Worm (Caenorhabditis elegans) whole organism, midembryonic: ENCODE results near the gene K08D8.11.

Source experiments
- T22C8.4 ChIP-seq: fragments of 200-800 bp; sonication (Bioruptor generic); IDR thresholded peaks from 2 replicates; pipeline ENCODE4 v1.3.6; 2022; ENCODE audit warnings: missing genetic modification characterization, missing compliant biosample characterization
- flt-1 ChIP-seq: fragments of 200-800 bp; sonication (Bioruptor generic); IDR thresholded peaks from 2 replicates; pipeline ENCODE4 v1.3.6; 2022; ENCODE audit warnings: missing genetic modification characterization, missing compliant biosample characterization
- klf-2 ChIP-seq: fragments of 200-800 bp; sonication (Bioruptor generic); conservative IDR thresholded peaks from 2 replicates; pipeline ENCODE4 v1.3.6; 2022; ENCODE audit warnings: missing genetic modification reagents, missing genetic modification characterization, missing compliant biosample characterization
- med-1 ChIP-seq: sonication (generic microtip); optimal IDR thresholded peaks from 2 replicates; lab custom pipeline; 2017; ENCODE audit warnings: missing genetic modification characterization, mild to moderate bottlenecking, missing compliant biosample characterization, antibody characterized with exemption, missing genetic modification reagents; ENCODE audit not compliant: insufficient read depth
- ref-1 ChIP-seq: fragments of 200-800 bp; sonication (Bioruptor generic); conservative IDR thresholded peaks from 2 replicates; pipeline ENCODE4 v1.3.6; 2022; ENCODE audit warnings: missing genetic modification reagents, missing genetic modification characterization, missing compliant biosample characterization
- ztf-23 ChIP-seq: fragments of 200-800 bp; sonication (Bioruptor generic); IDR thresholded peaks from 2 replicates; pipeline ENCODE4 v1.3.6; 2022; ENCODE audit warnings: missing genetic modification reagents, missing genetic modification characterization, missing compliant biosample characterization

DNA sequence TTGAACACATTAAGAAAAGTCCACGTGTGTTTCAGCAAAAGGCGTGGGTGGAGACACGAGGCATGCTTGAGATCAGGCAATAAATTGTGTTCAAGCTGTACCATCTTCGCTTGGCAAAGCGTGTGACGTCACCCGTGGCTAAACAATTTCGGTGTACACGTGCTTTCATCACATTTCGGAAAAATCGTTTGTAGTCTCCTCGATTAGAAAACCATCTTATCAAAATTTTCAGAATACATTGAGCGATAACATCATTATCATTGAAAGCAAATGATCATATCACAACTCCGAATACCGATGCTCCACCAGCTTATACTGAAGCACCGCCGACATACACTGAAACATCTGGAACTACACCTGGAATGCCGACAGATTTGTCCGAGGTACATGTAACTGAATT lies 6.5 kb downstream of the K08D8.11 start:
- no peak for TF ChIP-seq ztf-23
- no peak for TF ChIP-seq klf-2 (GFP tag; lab: Robert Waterston, UW)
- no peak for TF ChIP-seq med-1 (GFP tag; lab: Kevin White, UChicago)
- TF ChIP-seq ref-1 (GFP tag; lab: Robert Waterston, UW), result no peak
- no peak for TF ChIP-seq T22C8.4 (GFP tag; lab: Robert Waterston, UW)
- TF ChIP-seq flt-1, result no peak
